Worm (Caenorhabditis elegans) whole organism, young adult: Measurements from ENCODE around the gene C11G10.1.
A peak's percentile ranks its signal among the peaks of the same experiment; 100 is the strongest.

ENCODE experiments used
- B0035.1 ChIP-seq: sonication (generic microtip); optimal IDR thresholded peaks from 2 replicates; lab custom pipeline; 2016; ENCODE audit warnings: missing genetic modification characterization, mild to moderate bottlenecking, missing compliant biosample characterization, missing genotype, missing genetic modification reagents
- C06A6.2 ChIP-seq: fragments of 200-800 bp; sonication (Bioruptor generic); conservative IDR thresholded peaks from 2 replicates; pipeline ENCODE4 v1.3.6; 2022; ENCODE audit warnings: missing genetic modification characterization, missing compliant biosample characterization
- F22D6.2 ChIP-seq: sonication (generic microtip); optimal IDR thresholded peaks from 2 replicates; lab custom pipeline; 2016; ENCODE audit warnings: mild to moderate bottlenecking, missing genetic modification characterization, missing compliant biosample characterization
- F33H1.4 ChIP-seq: fragments of 200-800 bp; sonication (Bioruptor generic); IDR thresholded peaks from 2 replicates; pipeline ENCODE4 v1.3.6; 2022; ENCODE audit warnings: missing genetic modification reagents, missing genetic modification characterization, missing compliant biosample characterization
- F37B4.10 ChIP-seq: fragments of 200-800 bp; sonication (Bioruptor generic); IDR thresholded peaks from 2 replicates; pipeline ENCODE4 v1.3.6; 2022; ENCODE audit warnings: missing genetic modification characterization, missing compliant biosample characterization
- F49E8.2 ChIP-seq: sonication (generic microtip); optimal IDR thresholded peaks from 3 replicates; lab custom pipeline; 2017; ENCODE audit warnings: missing genetic modification characterization, mild to moderate bottlenecking, missing compliant biosample characterization, antibody characterized with exemption, moderate library complexity; ENCODE audit not compliant: insufficient read depth
- F52B5.7 ChIP-seq: sonication (generic microtip); optimal IDR thresholded peaks from 2 replicates; lab custom pipeline; 2016; ENCODE audit warnings: mild to moderate bottlenecking, missing genetic modification characterization, missing compliant biosample characterization
- F55B11.4 ChIP-seq: sonication (generic microtip); optimal IDR thresholded peaks from 2 replicates; lab custom pipeline; 2016; ENCODE audit warnings: missing compliant biosample characterization, missing genetic modification characterization, borderline replicate concordance; ENCODE audit not compliant: insufficient read depth
- K11D2.4 ChIP-seq: fragments of 200-800 bp; sonication (Bioruptor generic); IDR thresholded peaks from 2 replicates; pipeline ENCODE4 v1.3.6; 2022; ENCODE audit warnings: missing genetic modification reagents, missing genetic modification characterization, missing compliant biosample characterization
- T07F8.4 ChIP-seq: sonication (generic microtip); optimal IDR thresholded peaks from 2 replicates; lab custom pipeline; 2016; ENCODE audit warnings: mild to moderate bottlenecking, missing genetic modification characterization, moderate library complexity, missing compliant biosample characterization
- Y53F4B.3 ChIP-seq: fragments of 200-800 bp; sonication (Bioruptor generic); IDR thresholded peaks from 2 replicates; pipeline ENCODE4 v1.3.6; 2022; ENCODE audit warnings: missing genetic modification reagents, missing genetic modification characterization, missing compliant biosample characterization
- Y67H2A.10 ChIP-seq: fragments of 200-800 bp; sonication (Bioruptor generic); conservative IDR thresholded peaks from 2 replicates; pipeline ENCODE4 v1.3.6; 2022; ENCODE audit warnings: missing genetic modification reagents, missing genetic modification characterization, missing compliant biosample characterization
- ZK185.1 ChIP-seq: sonication (generic microtip); optimal IDR thresholded peaks from 2 replicates; lab custom pipeline; 2016; ENCODE audit warnings: mild to moderate bottlenecking, missing genetic modification characterization, missing compliant biosample characterization; ENCODE audit not compliant: poor library complexity, severe bottlenecking
- ama-1 ChIP-seq, 3 experiments: fragments of 150-350 bp in 1 of 3; sonication (generic microtip) in 2 of 3; optimal IDR thresholded peaks; 2 replicates each; lab custom pipeline; 2014 to 2018; ENCODE audit warnings: missing biosample characterization in 2 of 3, missing genetic modification characterization in 2 of 3, missing genetic modification reagents in 2 of 3
- aptf-3 ChIP-seq: fragments of 200-800 bp; sonication (Bioruptor generic); IDR thresholded peaks from 2 replicates; pipeline ENCODE4 v1.3.6; 2022; ENCODE audit warnings: missing genetic modification characterization, missing compliant biosample characterization
- atf-7 ChIP-seq: sonication (generic microtip); optimal IDR thresholded peaks from 2 replicates; lab custom pipeline; 2017; ENCODE audit warnings: mild to moderate bottlenecking, missing genetic modification characterization, missing compliant biosample characterization
- attf-3 ChIP-seq: fragments of 200-800 bp; sonication (Bioruptor generic); conservative IDR thresholded peaks from 2 replicates; pipeline ENCODE4 v1.3.6; 2022; ENCODE audit warnings: missing genetic modification reagents, missing genetic modification characterization, missing compliant biosample characterization
- bed-2 ChIP-seq: fragments of 200-800 bp; sonication (Bioruptor generic); IDR thresholded peaks from 2 replicates; pipeline ENCODE4 v1.3.6; 2022; ENCODE audit warnings: missing genetic modification reagents, missing genetic modification characterization, missing compliant biosample characterization
- cebp-2 ChIP-seq: fragments of 200-800 bp; sonication (Bioruptor generic); IDR thresholded peaks from 2 replicates; pipeline ENCODE4 v1.3.6; 2022; ENCODE audit warnings: missing genetic modification characterization, missing compliant biosample characterization
- ekl-4 ChIP-seq: fragments of 200-800 bp; sonication (Bioruptor generic); IDR thresholded peaks from 2 replicates; pipeline ENCODE4 v1.3.6; 2022; ENCODE audit warnings: missing genetic modification reagents, missing genetic modification characterization, missing compliant biosample characterization
- hmg-20 ChIP-seq: fragments of 200-800 bp; sonication (Bioruptor generic); IDR thresholded peaks from 2 replicates; pipeline ENCODE4 v1.3.6; 2022; ENCODE audit warnings: missing genetic modification reagents, missing genetic modification characterization, missing compliant biosample characterization
- let-607 ChIP-seq, 2 experiments: fragments of 200-800 bp in 1 of 2; sonication (Bioruptor generic) in 1 of 2; sonication (generic microtip) in 1 of 2; optimal IDR thresholded peaks; 2 replicates each; lab custom pipeline; 2016 to 2018; ENCODE audit warnings: mild to moderate bottlenecking in 2 of 2, missing compliant biosample characterization in 2 of 2, missing genetic modification characterization in 2 of 2, moderate library complexity in 2 of 2, missing genotype in 1 of 2
- lin-35 ChIP-seq, 3 experiments: fragments of 150-350 bp in 2 of 3; sonication (generic microtip) in 1 of 3; optimal IDR thresholded peaks; 2 replicates each; lab custom pipeline; 2014 to 2018; ENCODE audit warnings: missing biosample characterization in 3 of 3, missing genetic modification characterization in 3 of 3, missing genetic modification reagents in 3 of 3
- lir-1 ChIP-seq: fragments of 200-800 bp; sonication (Bioruptor generic); conservative IDR thresholded peaks from 2 replicates; pipeline ENCODE4 v1.3.6; 2022; ENCODE audit warnings: missing genetic modification reagents, missing genetic modification characterization, missing compliant biosample characterization
- lsl-1 ChIP-seq: fragments of 200-800 bp; sonication (Bioruptor generic); optimal IDR thresholded peaks from 2 replicates; lab custom pipeline; 2018; ENCODE audit warnings: mild to moderate bottlenecking, missing genetic modification characterization, moderate library complexity, missing compliant biosample characterization
- lsy-27 ChIP-seq: sonication (generic microtip); optimal IDR thresholded peaks from 2 replicates; lab custom pipeline; 2017; ENCODE audit warnings: missing genetic modification characterization, mild to moderate bottlenecking, missing compliant biosample characterization, antibody characterized with exemption, missing genotype, borderline replicate concordance; ENCODE audit not compliant: insufficient read depth
- mcd-1 ChIP-seq: fragments of 200-800 bp; sonication (Bioruptor generic); IDR thresholded peaks from 2 replicates; pipeline ENCODE4 v1.3.6; 2022; ENCODE audit warnings: missing genetic modification reagents, missing genetic modification characterization, missing compliant biosample characterization
- mel-28 ChIP-seq: sonication (generic microtip); optimal IDR thresholded peaks from 2 replicates; lab custom pipeline; 2016; ENCODE audit warnings: borderline replicate concordance, mild to moderate bottlenecking, missing genetic modification characterization, missing compliant biosample characterization
- nfyb-1 ChIP-seq: fragments of 200-800 bp; sonication (Bioruptor generic); IDR thresholded peaks from 2 replicates; pipeline ENCODE4 v1.3.6; 2022; ENCODE audit warnings: missing genetic modification reagents, missing genetic modification characterization, missing compliant biosample characterization
- nhr-27 ChIP-seq: fragments of 200-800 bp; sonication (Bioruptor generic); optimal IDR thresholded peaks from 2 replicates; lab custom pipeline; 2018; ENCODE audit warnings: mild to moderate bottlenecking, missing genetic modification characterization, moderate library complexity, missing compliant biosample characterization
- rec-8 ChIP-seq, 2 experiments: sonication (generic microtip); optimal IDR thresholded peaks; 2 replicates each; lab custom pipeline; 2016; ENCODE audit warnings: mild to moderate bottlenecking in 2 of 2, missing genetic modification characterization in 2 of 2, missing genetic modification reagents in 2 of 2, missing genotype in 2 of 2, missing biosample characterization in 1 of 2, missing compliant biosample characterization in 1 of 2, moderate library complexity in 1 of 2
- snpc-1.1 ChIP-seq: sonication (generic microtip); optimal IDR thresholded peaks from 2 replicates; lab custom pipeline; 2017; ENCODE audit warnings: missing genetic modification characterization, mild to moderate bottlenecking, missing compliant biosample characterization, antibody characterized with exemption, moderate library complexity, missing genotype, missing genetic modification reagents; ENCODE audit not compliant: insufficient read depth
- snpc-4 ChIP-seq, 5 experiments: fragments of 150-350 bp in 1 of 5; sonication (generic microtip) in 4 of 5; optimal IDR thresholded peaks; 2 replicates each; lab custom pipeline; 2014 to 2018; ENCODE audit warnings: missing genetic modification characterization in 5 of 5, missing biosample characterization in 3 of 5, antibody characterized with exemption in 2 of 5, mild to moderate bottlenecking in 2 of 5, missing compliant biosample characterization in 2 of 5, missing genotype in 2 of 5, moderate library complexity in 2 of 5, missing genetic modification reagents in 1 of 5
- sptf-2 ChIP-seq: fragments of 200-800 bp; sonication (Bioruptor generic); optimal IDR thresholded peaks from 2 replicates; lab custom pipeline; 2018; ENCODE audit warnings: mild to moderate bottlenecking, missing genetic modification characterization, missing compliant biosample characterization
- tbp1 ChIP-seq: fragments of 200-800 bp; sonication (Bioruptor generic); optimal IDR thresholded peaks from 2 replicates; lab custom pipeline; 2018; ENCODE audit warnings: mild to moderate bottlenecking, missing genetic modification characterization, missing compliant biosample characterization
- tlf-1 ChIP-seq: fragments of 200-800 bp; sonication (Bioruptor generic); optimal IDR thresholded peaks from 2 replicates; lab custom pipeline; 2018; ENCODE audit warnings: mild to moderate bottlenecking, missing genetic modification characterization, missing compliant biosample characterization
- unc-130 ChIP-seq: sonication (generic microtip); optimal IDR thresholded peaks from 2 replicates; lab custom pipeline; 2016; ENCODE audit warnings: missing genetic modification reagents, missing genetic modification characterization, missing compliant biosample characterization
- xnd-1 ChIP-seq: sonication (generic microtip); optimal IDR thresholded peaks from 2 replicates; lab custom pipeline; 2016; ENCODE audit warnings: missing genotype, missing genetic modification reagents, missing genetic modification characterization, missing compliant biosample characterization
- ztf-25 ChIP-seq: fragments of 200-800 bp; sonication (Bioruptor generic); IDR thresholded peaks from 2 replicates; pipeline ENCODE4 v1.3.6; 2022; ENCODE audit warnings: missing genetic modification reagents, missing genetic modification characterization, missing compliant biosample characterization
- ztf-28 ChIP-seq: fragments of 200-800 bp; sonication (Bioruptor generic); IDR thresholded peaks from 2 replicates; pipeline ENCODE4 v1.3.6; 2022; ENCODE audit warnings: missing genetic modification reagents, missing genetic modification characterization, missing compliant biosample characterization

The C11G10.1 gene

ce11 chrX:15148389-15148788 is 10.2 kb downstream of the C11G10.1 start (continued):
- TF ChIP-seq Y67H2A.10, result no peak

- TF ChIP-seq ztf-25 (GFP tag; lab: Robert Waterston, UW) (no peak), unc-130 (GFP tag; lab: Kevin White, UChicago) (no peak), F52B5.7 (tag; lab: Kevin White, UChicago) (no peak), lsy-27 (tag; lab: Kevin White, UChicago) (no peak), xnd-1 (tag; lab: Kevin White, UChicago) (no peak), mcd-1 (GFP tag; lab: Robert Waterston, UW) (no peak)
These were observed 10.9 kb downstream of the C11G10.1 start, which contains the start of gene unc-7 for ce11 chrX:15147640-15148039. TSS of gene unc-7 (minus strand) at chrX:15147740.

- TF ChIP-seq nhr-27 (tag; lab: Kevin White, UChicago) (no peak), nfyb-1 (no peak), Y53F4B.3 (GFP tag; lab: Robert Waterston, UW) (no peak), F22D6.2 (tag; lab: Kevin White, UChicago) (no peak), F52B5.7 (tag; lab: Kevin White, UChicago) (no peak), Y67H2A.10 (no peak), snpc-4 (GFP tag; optimal IDR thresholded peaks at IDR 0.05; lab: Kevin White, UChicago) (peak; percentile 71), snpc-4 (tag; optimal IDR thresholded peaks at IDR 0.05; lab: Kevin White, UChicago) (peak in 2 of 4 experiments; percentile 27 to 81), F55B11.4 (no peak), atf-7 (tag; lab: Kevin White, UChicago) (no peak), attf-3 (GFP tag; lab: Robert Waterston, UW) (no peak), tbp1 (GFP tag; lab: Kevin White, UChicago) (peak; percentile 96), sptf-2 (GFP tag; lab: Kevin White, UChicago) (no peak), lin-35 (GFP tag; optimal IDR thresholded peaks at IDR 0.05; lab: Kevin White, UChicago) (peak in 1 of 3 experiments; percentile 23), T07F8.4 (peak; percentile 63), F37B4.10 (no peak), F33H1.4 (no peak), let-607 (tag; optimal IDR thresholded peaks at IDR 0.05; lab: Kevin White, UChicago) (no peak), B0035.1 (no peak), bed-2 (no peak), aptf-3 (GFP tag; lab: Robert Waterston, UW) (no peak), tlf-1 (no peak), cebp-2 (GFP tag; lab: Robert Waterston, UW) (no peak), lir-1 (GFP tag; lab: Robert Waterston, UW) (no peak), ztf-28 (GFP tag; lab: Robert Waterston, UW) (no peak), K11D2.4 (GFP tag; lab: Robert Waterston, UW) (no peak), ztf-25 (GFP tag; lab: Robert Waterston, UW) (peak; percentile 73; the same call in 1 of the 2 replicates), ekl-4 (GFP tag; lab: Robert Waterston, UW) (0 out of 2 replicates have a peak, but pooled peaks have one; percentile 18), rec-8 (tag; optimal IDR thresholded peaks at IDR 0.05; lab: Kevin White, UChicago) (peak in 1 of 2 experiments; percentile 60), F49E8.2 (tag; lab: Kevin White, UChicago) (peak; percentile 26), mel-28 (tag; lab: Kevin White, UChicago) (no peak), lsl-1 (GFP tag; lab: Kevin White, UChicago) (no peak), hmg-20 (GFP tag; lab: Robert Waterston, UW) (0 out of 2 replicates have a peak, but pooled peaks have one; percentile 34), C06A6.2 (no peak), ZK185.1 (tag; lab: Kevin White, UChicago) (peak; percentile 83), snpc-1.1 (tag; lab: Kevin White, UChicago) (peak; percentile 65), ama-1 (optimal IDR thresholded peaks at IDR 0.05; lab: Kevin White, UChicago) (no peak), ama-1 (GFP tag; optimal IDR thresholded peaks at IDR 0.05; lab: Kevin White, UChicago) (peak in 1 of 2 experiments; percentile 68)
These were observed 11.9 kb downstream of the C11G10.1 start for ce11 chrX:15146415-15147210.
